Fruit fly (Drosophila melanogaster) whole organism, embryonic: ENCODE results near the gene nesd.

Experiments used
- CG11560 ChIP-seq: fragments of 200-800 bp; sonication (Bioruptor generic); IDR thresholded peaks from 3 replicates; pipeline ENCODE4 v1.3.6; 2022; ENCODE audit warnings: missing biosample characterization, missing genetic modification characterization
- CG2199 ChIP-seq: fragments of 200-800 bp; sonication (Bioruptor generic); IDR thresholded peaks from 3 replicates; pipeline ENCODE4 v1.3.6; 2022; ENCODE audit warnings: missing biosample characterization, missing genetic modification characterization
- Nf-YB ChIP-seq: fragments of 200-800 bp; sonication (Bioruptor generic); optimal IDR thresholded peaks from 3 replicates; lab custom pipeline; 2019; ENCODE audit warnings: missing biosample characterization, mild to moderate bottlenecking, missing genetic modification characterization, moderate library complexity
- Scr ChIP-seq: fragments of 200-800 bp; sonication (Bioruptor generic); IDR thresholded peaks from 2 replicates; pipeline ENCODE4 v1.3.6; 2022; ENCODE audit warnings: missing biosample characterization, missing genetic modification characterization; ENCODE audit not compliant: partially characterized antibody
- br ChIP-seq: fragments of >200 bp; optimal IDR thresholded peaks from 2 replicates; lab custom pipeline; 2017
- bsh ChIP-seq, 2 experiments: fragments of 200-800 bp; sonication (Bioruptor generic); optimal IDR thresholded peaks; 2 replicates each; lab custom pipeline; 2017 to 2018; ENCODE audit warnings: mild to moderate bottlenecking in 2 of 2, missing biosample characterization in 2 of 2, missing genetic modification characterization in 2 of 2, moderate library complexity in 1 of 2
- her ChIP-seq: fragments of 200-800 bp; sonication (Bioruptor generic); optimal IDR thresholded peaks from 2 replicates; lab custom pipeline; 2016; ENCODE audit warnings: missing biosample characterization, missing genetic modification characterization

DNA sequence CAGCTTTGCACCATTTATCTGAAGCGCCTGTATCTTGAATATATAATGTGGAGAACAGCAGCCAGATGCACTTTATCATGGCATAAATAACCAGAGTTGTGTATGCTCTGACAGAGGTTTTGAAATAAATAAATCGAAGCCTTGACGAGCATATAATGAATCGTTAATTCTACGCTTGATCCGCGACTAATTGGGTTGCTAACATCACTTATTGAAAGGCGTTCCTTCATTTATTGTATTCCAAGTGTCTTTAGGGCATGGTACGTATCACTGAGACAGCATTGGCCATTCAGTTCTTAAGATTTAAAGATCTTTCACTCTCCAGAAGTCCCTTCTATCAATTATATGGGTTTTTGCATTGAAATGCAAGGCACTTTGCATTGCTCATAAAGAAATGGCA is 41.1 kb downstream of the nesd start, which contains the start of gene CG10651:
- TF ChIP-seq br (no peak), Nf-YB (no peak), her (no peak), CG2199 (GFP tag; lab: Robert Waterston, UW) (no peak), bsh (GFP tag; optimal IDR thresholded peaks at IDR 0.05; lab: Kevin White, UChicago) (no peak), Scr (GFP tag; lab: Robert Waterston, UW) (no peak), CG11560 (no peak)
